Fruit fly (Drosophila melanogaster) whole organism, pupa: ENCODE measurements around the gene lectin-37Da.
A peak's percentile ranks its signal among the peaks of the same experiment; 100 is the strongest.

Source experiments
- Pif1A ChIP-seq: fragments of 200-800 bp; sonication (Bioruptor generic); optimal IDR thresholded peaks from 3 replicates; lab custom pipeline; 2016; ENCODE audit warnings: missing biosample characterization, missing genetic modification characterization
- gl ChIP-seq: fragments of 200-800 bp; sonication (Bioruptor generic); optimal IDR thresholded peaks from 2 replicates; lab custom pipeline; 2018; ENCODE audit warnings: missing biosample characterization, mild to moderate bottlenecking, missing genetic modification characterization

DNA sequence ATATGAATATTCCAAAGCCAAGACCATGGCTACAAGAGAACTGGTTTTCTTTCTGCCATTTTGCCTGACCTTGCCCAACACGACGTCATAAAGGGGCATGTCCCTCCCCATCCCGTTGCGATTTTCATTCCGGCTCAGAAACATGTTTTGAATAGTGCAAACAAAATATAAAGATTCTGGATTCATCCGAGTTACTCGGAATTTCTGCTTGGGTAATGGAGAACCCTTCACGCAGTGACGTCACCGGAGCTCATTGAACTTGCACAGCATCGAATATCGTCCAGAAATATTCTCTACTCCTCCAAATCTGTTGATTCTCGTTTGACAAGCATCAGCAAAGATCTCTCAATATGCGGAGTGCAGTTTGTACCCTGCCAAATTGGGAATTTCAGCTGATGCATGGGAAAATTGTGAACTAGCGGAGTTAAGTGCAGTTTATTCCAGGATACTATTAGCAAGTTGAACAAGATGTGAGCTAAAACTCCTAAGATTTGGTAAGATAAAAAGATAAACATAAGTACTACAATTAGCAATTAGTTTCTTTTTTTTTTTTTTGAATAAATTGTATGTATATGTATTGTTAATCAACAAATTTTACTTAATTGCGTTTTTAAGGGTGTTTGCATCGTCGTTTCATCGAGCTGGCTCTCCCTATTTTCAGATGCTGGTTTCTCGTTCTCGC, 36.1 kb downstream of the lectin-37Da start, which contains the start of gene CG10026:
- TF ChIP-seq Pif1A (GFP tag; lab: Kevin White, UChicago) (peak; percentile 59), gl (tag; lab: Kevin White, UChicago) (no peak)
